Fruit fly (Drosophila melanogaster): Measurements from ENCODE around the gene Bhmt.

- TF ChIP-seq CG14711 (tag; optimal IDR thresholded peaks at IDR 0.05) (no peak), CG1620 (GFP tag; optimal IDR thresholded peaks at IDR 0.05) (no peak)
These were observed 22.3 kb upstream of the Bhmt start for dm6 chr2L:18979407-18979806.
